Worm (Caenorhabditis elegans) whole organism, mixed stage, embryonic: ENCODE measurements around the gene rbm-28.

Experiments
- M03D4.4 ChIP-seq: sonication (generic microtip); optimal IDR thresholded peaks from 2 replicates; lab custom pipeline; 2017; ENCODE audit warnings: mild to moderate bottlenecking, missing genetic modification characterization, missing compliant biosample characterization
- bed-3 ChIP-seq: fragments of 200-800 bp; sonication (Bioruptor generic); optimal IDR thresholded peaks from 3 replicates; lab custom pipeline; 2018; ENCODE audit warnings: mild to moderate bottlenecking, missing genetic modification characterization, moderate library complexity, missing compliant biosample characterization
- blmp-1 ChIP-seq: fragments of 150-350 bp; optimal IDR thresholded peaks from 2 replicates; lab custom pipeline; 2014; ENCODE audit warnings: missing biosample characterization, missing genetic modification characterization
- ceh-39 ChIP-seq: fragments of 150-350 bp; optimal IDR thresholded peaks from 2 replicates; lab custom pipeline; 2014; ENCODE audit warnings: missing biosample characterization, missing genetic modification characterization
- ceh-43 ChIP-seq: fragments of 200-800 bp; sonication (Bioruptor generic); optimal IDR thresholded peaks from 2 replicates; lab custom pipeline; 2018; ENCODE audit warnings: mild to moderate bottlenecking, missing genetic modification characterization, moderate library complexity, missing compliant biosample characterization
- ceh-83 ChIP-seq: fragments of 200-800 bp; sonication (Bioruptor generic); optimal IDR thresholded peaks from 2 replicates; lab custom pipeline; 2018; ENCODE audit warnings: mild to moderate bottlenecking, missing genetic modification characterization, missing compliant biosample characterization
- ces-1 ChIP-seq: fragments of 150-350 bp; optimal IDR thresholded peaks from 2 replicates; lab custom pipeline; 2014; ENCODE audit warnings: missing biosample characterization, missing genetic modification reagents, missing genetic modification characterization
- cnd-1 ChIP-seq: fragments of 200-800 bp; sonication (Bioruptor generic); optimal IDR thresholded peaks from 2 replicates; lab custom pipeline; 2018; ENCODE audit warnings: mild to moderate bottlenecking, missing genetic modification characterization, missing compliant biosample characterization
- drap-1 ChIP-seq: fragments of 200-800 bp; sonication (Bioruptor generic); optimal IDR thresholded peaks from 3 replicates; lab custom pipeline; 2018; ENCODE audit warnings: mild to moderate bottlenecking, missing genetic modification characterization, missing compliant biosample characterization
- elt-3 ChIP-seq: fragments of 150-350 bp; optimal IDR thresholded peaks from 2 replicates; lab custom pipeline; 2014; ENCODE audit warnings: missing biosample characterization, missing genetic modification characterization
- flh-1 ChIP-seq: fragments of 200-800 bp; sonication (Bioruptor generic); optimal IDR thresholded peaks from 2 replicates; lab custom pipeline; 2018; ENCODE audit warnings: mild to moderate bottlenecking, missing genetic modification characterization, moderate library complexity, missing compliant biosample characterization
- ham-2 ChIP-seq: fragments of 200-800 bp; sonication (Bioruptor generic); optimal IDR thresholded peaks from 2 replicates; lab custom pipeline; 2018; ENCODE audit warnings: mild to moderate bottlenecking, missing genetic modification characterization, missing compliant biosample characterization
- hlh-1 ChIP-seq: fragments of 150-350 bp; optimal IDR thresholded peaks from 2 replicates; lab custom pipeline; 2014; ENCODE audit warnings: missing biosample characterization, missing genetic modification reagents, missing genetic modification characterization
- lin-13 ChIP-seq: fragments of 150-350 bp; optimal IDR thresholded peaks from 2 replicates; lab custom pipeline; 2014; ENCODE audit warnings: missing biosample characterization, missing genetic modification characterization
- lsy-2 ChIP-seq: fragments of 150-350 bp; optimal IDR thresholded peaks from 2 replicates; lab custom pipeline; 2014; ENCODE audit warnings: missing biosample characterization, missing genetic modification characterization
- mab-5 ChIP-seq: fragments of 150-350 bp; optimal IDR thresholded peaks from 2 replicates; lab custom pipeline; 2014; ENCODE audit warnings: missing biosample characterization, missing genetic modification characterization
- mep-1 ChIP-seq: fragments of 150-350 bp; optimal IDR thresholded peaks from 2 replicates; lab custom pipeline; 2017; ENCODE audit warnings: missing biosample characterization, missing genetic modification reagents, missing genetic modification characterization, inconsistent platforms
- mls-2 ChIP-seq: sonication (generic microtip); optimal IDR thresholded peaks from 2 replicates; lab custom pipeline; 2016; ENCODE audit warnings: mild to moderate bottlenecking, missing genetic modification characterization, moderate library complexity, missing compliant biosample characterization
- nhr-12 ChIP-seq: fragments of 150-350 bp; optimal IDR thresholded peaks from 2 replicates; lab custom pipeline; 2014; ENCODE audit warnings: missing biosample characterization, missing genetic modification characterization
- nhr-2 ChIP-seq: fragments of 150-350 bp; optimal IDR thresholded peaks from 2 replicates; lab custom pipeline; 2014; ENCODE audit warnings: missing biosample characterization, missing genetic modification characterization
- nhr-237 ChIP-seq: fragments of 150-350 bp; optimal IDR thresholded peaks from 2 replicates; lab custom pipeline; 2014; ENCODE audit warnings: missing biosample characterization, missing genetic modification characterization
- nhr-28 ChIP-seq: fragments of 150-350 bp; optimal IDR thresholded peaks from 2 replicates; lab custom pipeline; 2014; ENCODE audit warnings: missing biosample characterization, missing genetic modification characterization
- nhr-76 ChIP-seq: sonication (generic microtip); optimal IDR thresholded peaks from 2 replicates; lab custom pipeline; 2017; ENCODE audit warnings: missing biosample characterization, missing genetic modification characterization
- pha-4 ChIP-seq: fragments of 150-350 bp; optimal IDR thresholded peaks from 2 replicates; lab custom pipeline; 2018; ENCODE audit warnings: missing biosample characterization, missing genetic modification reagents, missing genetic modification characterization
- sem-2 ChIP-seq: fragments of 200-800 bp; sonication (Bioruptor generic); optimal IDR thresholded peaks from 2 replicates; lab custom pipeline; 2018; ENCODE audit warnings: mild to moderate bottlenecking, missing genetic modification characterization, missing compliant biosample characterization
- snpc-4 ChIP-seq: fragments of 150-350 bp; optimal IDR thresholded peaks from 2 replicates; lab custom pipeline; 2014; ENCODE audit warnings: missing biosample characterization, missing genetic modification characterization
- sptf-1 ChIP-seq: sonication (generic microtip); optimal IDR thresholded peaks from 2 replicates; lab custom pipeline; 2017; ENCODE audit warnings: mild to moderate bottlenecking, missing genetic modification characterization, moderate library complexity, missing compliant biosample characterization
- tbx-8 ChIP-seq: fragments of 200-800 bp; sonication (Bioruptor generic); optimal IDR thresholded peaks from 2 replicates; lab custom pipeline; 2018; ENCODE audit warnings: mild to moderate bottlenecking, missing genetic modification characterization, moderate library complexity, missing compliant biosample characterization
- unc-39 ChIP-seq: fragments of 150-350 bp; optimal IDR thresholded peaks from 2 replicates; lab custom pipeline; 2014; ENCODE audit warnings: missing biosample characterization, missing genetic modification characterization
- unc-62 ChIP-seq: fragments of 150-350 bp; optimal IDR thresholded peaks from 2 replicates; lab custom pipeline; 2014; ENCODE audit warnings: missing biosample characterization, missing genetic modification reagents, missing genetic modification characterization
- zip-8 ChIP-seq: fragments of 150-350 bp; optimal IDR thresholded peaks from 2 replicates; lab custom pipeline; 2014; ENCODE audit warnings: missing biosample characterization, missing genetic modification characterization
- ztf-11 ChIP-seq: fragments of 150-350 bp; optimal IDR thresholded peaks from 2 replicates; lab custom pipeline; 2014; ENCODE audit warnings: missing biosample characterization, missing genetic modification characterization

The rbm-28 gene

ce11 chrII:14832055-14832454 is 25.0 kb upstream of the rbm-28 start:
- TF ChIP-seq mep-1 (tag; lab: Kevin White, UChicago): no peak
- no peak for TF ChIP-seq sptf-1 (tag; lab: Kevin White, UChicago)
- TF ChIP-seq unc-39 (tag; lab: Kevin White, UChicago): no peak
- no peak for TF ChIP-seq unc-62 (GFP tag; lab: Kevin White, UChicago)
- TF ChIP-seq ceh-43 (GFP tag; lab: Kevin White, UChicago): no peak
- no peak for TF ChIP-seq M03D4.4 (tag; lab: Kevin White, UChicago)
- TF ChIP-seq nhr-28 (tag; lab: Kevin White, UChicago): no peak
- TF ChIP-seq nhr-237 (tag; lab: Kevin White, UChicago): no peak
- TF ChIP-seq nhr-12 (tag; lab: Kevin White, UChicago): no peak
- no peak for TF ChIP-seq blmp-1 (tag; lab: Kevin White, UChicago)
- TF ChIP-seq bed-3: no peak
- no peak for TF ChIP-seq flh-1 (GFP tag; lab: Kevin White, UChicago)

- no peak for TF ChIP-seq lsy-2 (tag; lab: Kevin White, UChicago)
Measured at ce11 chrII:14838596-14839215, 18.4 kb upstream of the rbm-28 start.

- TF ChIP-seq bed-3: no peak
- no peak for TF ChIP-seq nhr-12 (tag; lab: Kevin White, UChicago)
- TF ChIP-seq lsy-2 (tag; lab: Kevin White, UChicago): no peak
- no peak for TF ChIP-seq unc-39 (tag; lab: Kevin White, UChicago)
- TF ChIP-seq mls-2 (tag; lab: Kevin White, UChicago): no peak
- TF ChIP-seq nhr-237 (tag; lab: Kevin White, UChicago): no peak
- TF ChIP-seq M03D4.4 (tag; lab: Kevin White, UChicago): no peak
- no peak for TF ChIP-seq cnd-1 (tag; lab: Kevin White, UChicago)
- TF ChIP-seq ces-1 (GFP tag; lab: Kevin White, UChicago): no peak
- no peak for TF ChIP-seq pha-4 (tag; lab: Kevin White, UChicago)
- TF ChIP-seq sem-2 (GFP tag; lab: Kevin White, UChicago): no peak
- TF ChIP-seq ham-2 (GFP tag; lab: Kevin White, UChicago): no peak
- no peak for TF ChIP-seq hlh-1
- TF ChIP-seq lin-13 (tag; lab: Kevin White, UChicago): no peak
- no peak for TF ChIP-seq mep-1 (tag; lab: Kevin White, UChicago)
- no peak for TF ChIP-seq nhr-2 (tag; lab: Kevin White, UChicago)
- no peak for TF ChIP-seq elt-3 (tag; lab: Kevin White, UChicago)
Measured at ce11 chrII:14841253-14841652, 15.8 kb upstream of the rbm-28 start.

- TF ChIP-seq tbx-8 (no peak), snpc-4 (tag; lab: Kevin White, UChicago) (no peak)
Measured at ce11 chrII:14843016-14843415, 14.0 kb upstream of the rbm-28 start, which contains the start of gene cdh-7. cdh-7 (plus strand) TSS chrII:14843229.

ce11 chrII:14844253-14844652 is 12.8 kb upstream of the rbm-28 start:
- no peak for TF ChIP-seq cnd-1 (tag; lab: Kevin White, UChicago)
- TF ChIP-seq ceh-83 (GFP tag; lab: Kevin White, UChicago): no peak
- no peak for TF ChIP-seq pha-4 (tag; lab: Kevin White, UChicago)
- no peak for TF ChIP-seq M03D4.4 (tag; lab: Kevin White, UChicago)
- no peak for TF ChIP-seq ceh-39 (tag; lab: Kevin White, UChicago)
- no peak for TF ChIP-seq snpc-4 (tag; lab: Kevin White, UChicago)
- TF ChIP-seq hlh-1: no peak
- TF ChIP-seq mls-2 (tag; lab: Kevin White, UChicago): no peak
- no peak for TF ChIP-seq ces-1 (GFP tag; lab: Kevin White, UChicago)
- TF ChIP-seq zip-8 (tag; lab: Kevin White, UChicago): no peak
- no peak for TF ChIP-seq lin-13 (tag; lab: Kevin White, UChicago)

ce11 chrII:14849897-14850296 is 7.2 kb upstream of the rbm-28 start:
- TF ChIP-seq hlh-1: no peak
- no peak for TF ChIP-seq mab-5 (tag; lab: Kevin White, UChicago)
- no peak for TF ChIP-seq ham-2 (GFP tag; lab: Kevin White, UChicago)
- no peak for TF ChIP-seq ztf-11 (tag; lab: Kevin White, UChicago)
- TF ChIP-seq nhr-76: no peak
- no peak for TF ChIP-seq drap-1 (GFP tag; lab: Kevin White, UChicago)
- TF ChIP-seq, all 35 proteins: peak for 0
